ENCODE assay signal across 5 fruit fly cellular contexts in the genomic region with DNA sequence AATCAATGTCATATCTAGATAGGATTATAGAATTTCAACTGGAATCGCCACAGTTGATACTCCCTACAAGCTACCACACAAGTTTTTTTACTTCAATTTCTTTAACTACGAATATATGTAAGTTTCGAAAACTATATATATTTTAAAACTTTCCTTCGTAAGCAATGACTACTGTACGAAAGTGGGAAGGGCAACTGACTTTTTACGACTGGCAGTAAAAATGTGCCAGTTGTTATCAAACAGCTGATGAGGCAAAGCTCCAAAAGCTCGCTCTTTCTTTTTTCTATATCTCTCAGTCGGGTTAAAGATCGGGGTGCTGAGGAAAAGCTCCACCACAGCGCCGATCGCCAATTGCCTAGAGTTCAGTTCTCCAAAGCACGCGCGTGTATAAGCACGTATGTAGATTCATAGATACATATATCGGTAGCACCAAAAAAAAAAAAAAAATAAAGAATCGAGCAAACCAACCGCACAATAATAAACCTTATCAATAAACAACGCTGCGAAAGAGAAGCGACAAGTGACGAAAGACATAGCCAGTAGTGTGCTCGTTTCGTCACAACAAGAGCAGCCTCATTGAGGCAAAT.
TF ChIP-seq lines count a peak whose summit lies in the region.

No protein-coding gene starts in this region.

- TF ChIP-seq CTCF in whole organism, embryonic (GFP tag; optimal IDR thresholded peaks at IDR 0.05; lab: Kevin White, UChicago) = peak; percentile 32

TF ChIP-seq in whole organism, adult, 20 proteins besides CTCF, POLR2A, EP300 and RAD21 (continues in another document):
- TF ChIP-seq CG12768 (GFP tag; optimal IDR thresholded peaks at IDR 0.05; lab: Kevin White, UChicago) = peak; percentile 73
- peak; percentile 50 for TF ChIP-seq toe (GFP tag; optimal IDR thresholded peaks at IDR 0.05; lab: Kevin White, UChicago)
- peak; percentile 81 for TF ChIP-seq CG7101 (tag; optimal IDR thresholded peaks at IDR 0.05; lab: Kevin White, UChicago)
- TF ChIP-seq pad (GFP tag; optimal IDR thresholded peaks at IDR 0.05; lab: Kevin White, UChicago) = peak; percentile 52
- peak; percentile 76 for TF ChIP-seq CG11617 (GFP tag; optimal IDR thresholded peaks at IDR 0.05; lab: Kevin White, UChicago)
- peak; percentile 83 for TF ChIP-seq CG33017 (tag; optimal IDR thresholded peaks at IDR 0.05; lab: Kevin White, UChicago)
- peak; percentile 41 for TF ChIP-seq ovo (GFP tag; optimal IDR thresholded peaks at IDR 0.05; lab: Kevin White, UChicago)
- TF ChIP-seq Hr96 (GFP tag; optimal IDR thresholded peaks at IDR 0.05; lab: Kevin White, UChicago) = peak; percentile 71
- TF ChIP-seq Crg-1 (GFP tag; optimal IDR thresholded peaks at IDR 0.05; lab: Kevin White, UChicago) = no peak
- peak; percentile 82 for TF ChIP-seq bab1 (GFP tag; optimal IDR thresholded peaks at IDR 0.05; lab: Kevin White, UChicago)
- peak; percentile 76 for TF ChIP-seq CG14711 (tag; optimal IDR thresholded peaks at IDR 0.05; lab: Kevin White, UChicago)
- peak in 1 of 2 experiments; percentile 3 for TF ChIP-seq cnc (optimal IDR thresholded peaks at IDR 0.05; lab: Kevin White, UChicago)
- no peak for TF ChIP-seq Clk (GFP tag; optimal IDR thresholded peaks at IDR 0.05; lab: Kevin White, UChicago)
- peak; percentile 85 for TF ChIP-seq CG7045 (GFP tag; optimal IDR thresholded peaks at IDR 0.05; lab: Kevin White, UChicago)
- TF ChIP-seq kay (GFP tag; lab: Kevin White, UChicago; ENCODE audit: borderline replicate concordance) = peak; percentile 81
- peak; percentile 81 for TF ChIP-seq cic (GFP tag; optimal IDR thresholded peaks at IDR 0.05; lab: Kevin White, UChicago)

TF ChIP-seq in whole organism, embryonic, 481 proteins besides CTCF, POLR2A, EP300 and RAD21 (continues in another document):
- TF ChIP-seq zen2 (GFP tag; IDR thresholded peaks at IDR 0.05; lab: Robert Waterston, UW; ENCODE audit: partially characterized antibody) (no peak), CG3407 (GFP tag; optimal IDR thresholded peaks at IDR 0.05; lab: Kevin White, UChicago) (no peak), jing (GFP tag; optimal IDR thresholded peaks at IDR 0.05; lab: Kevin White, UChicago) (no peak), luna (GFP tag; optimal IDR thresholded peaks at IDR 0.05; lab: Kevin White, UChicago) (no peak), CG6791 (GFP tag; IDR thresholded peaks at IDR 0.05; lab: Robert Waterston, UW; ENCODE audit: partially characterized antibody) (no peak), Side (GFP tag; optimal IDR thresholded peaks at IDR 0.05; lab: Kevin White, UChicago) (no peak), pita (GFP tag; optimal IDR thresholded peaks at IDR 0.05; lab: Kevin White, UChicago) (no peak), Dip3 (GFP tag; optimal IDR thresholded peaks at IDR 0.05; lab: Kevin White, UChicago) (peak; percentile 61), HLH54F (GFP tag; optimal IDR thresholded peaks at IDR 0.05; lab: Kevin White, UChicago) (peak; percentile 20), prd (optimal IDR thresholded peaks at IDR 0.05; lab: Kevin White, UChicago) (no peak), prd (GFP tag; IDR thresholded peaks at IDR 0.05; lab: Robert Waterston, UW) (peak; percentile 76), CG12155 (GFP tag; optimal IDR thresholded peaks at IDR 0.05; lab: Kevin White, UChicago) (no peak), CG8944 (GFP tag; optimal IDR thresholded peaks at IDR 0.05; lab: Kevin White, UChicago) (no peak), CG16815 (GFP tag; optimal IDR thresholded peaks at IDR 0.05; lab: Kevin White, UChicago) (no peak), croc (GFP tag; conservative IDR thresholded peaks at IDR 0.05; lab: Robert Waterston, UW) (0 out of 3 replicates have a peak, but pooled peaks have one; percentile 19), CG2678 (tag; optimal IDR thresholded peaks at IDR 0.05; lab: Kevin White, UChicago) (peak; percentile 81), usp (GFP tag; optimal IDR thresholded peaks at IDR 0.05; lab: Kevin White, UChicago) (no peak)

TF ChIP-seq in whole organism, prepupa, 60 proteins besides CTCF, POLR2A, EP300 and RAD21 (continues in another document):
- TF ChIP-seq spab (GFP tag; optimal IDR thresholded peaks at IDR 0.05; lab: Kevin White, UChicago) = peak; percentile 2
- peak; percentile 62 for TF ChIP-seq CG8119 (GFP tag; IDR thresholded peaks at IDR 0.05; lab: Robert Waterston, UW)
- no peak for TF ChIP-seq fd85E (GFP tag; optimal IDR thresholded peaks at IDR 0.05; lab: Kevin White, UChicago)
- no peak for TF ChIP-seq fkh (GFP tag; optimal IDR thresholded peaks at IDR 0.05; lab: Kevin White, UChicago)
- peak; percentile 44 for TF ChIP-seq Hr4 (GFP tag; optimal IDR thresholded peaks at IDR 0.05; lab: Kevin White, UChicago)
- TF ChIP-seq Blimp-1 (GFP tag; optimal IDR thresholded peaks at IDR 0.05; lab: Kevin White, UChicago) = peak; percentile 52
- no peak for TF ChIP-seq CG11762 (GFP tag; optimal IDR thresholded peaks at IDR 0.05; lab: Kevin White, UChicago; ENCODE audit: insufficient read depth)
- peak; percentile 74 for TF ChIP-seq lz (GFP tag; optimal IDR thresholded peaks at IDR 0.05; lab: Kevin White, UChicago)
- peak; percentile 59 for TF ChIP-seq CG15336 (GFP tag; IDR thresholded peaks at IDR 0.05; lab: Robert Waterston, UW)
- TF ChIP-seq CG7368 (GFP tag; optimal IDR thresholded peaks at IDR 0.05; lab: Kevin White, UChicago) = peak; percentile 8
- peak; percentile 51 for TF ChIP-seq Sox14 (GFP tag; optimal IDR thresholded peaks at IDR 0.05; lab: Kevin White, UChicago)
- no peak for TF ChIP-seq Lpt (GFP tag; optimal IDR thresholded peaks at IDR 0.05; lab: Kevin White, UChicago)
- peak; percentile 75 for TF ChIP-seq esn (GFP tag; optimal IDR thresholded peaks at IDR 0.05; lab: Kevin White, UChicago)
- TF ChIP-seq Eip75B (GFP tag; optimal IDR thresholded peaks at IDR 0.05; lab: Kevin White, UChicago) = peak; percentile 32
- TF ChIP-seq salr (GFP tag; optimal IDR thresholded peaks at IDR 0.05; lab: Kevin White, UChicago) = no peak
- peak; percentile 51 for TF ChIP-seq CG9139 (GFP tag; optimal IDR thresholded peaks at IDR 0.05; lab: Kevin White, UChicago)
- peak; percentile 67 for TF ChIP-seq Hr39 (GFP tag; optimal IDR thresholded peaks at IDR 0.05; lab: Kevin White, UChicago)
- peak; percentile 52 for TF ChIP-seq CG6276 (GFP tag; optimal IDR thresholded peaks at IDR 0.05; lab: Kevin White, UChicago)

TF ChIP-seq in whole organism, pupa, 21 proteins besides CTCF, POLR2A, EP300 and RAD21 (continues in another document):
- peak; percentile 27 for TF ChIP-seq Pif1B (GFP tag; optimal IDR thresholded peaks at IDR 0.05; lab: Kevin White, UChicago)
- TF ChIP-seq rn (GFP tag; IDR thresholded peaks at IDR 0.05; lab: Robert Waterston, UW) = peak; percentile 35; the same call in 1 of the 2 replicates
- peak; percentile 12 for TF ChIP-seq CG17806 (tag; optimal IDR thresholded peaks at IDR 0.05; lab: Kevin White, UChicago)
- no peak for TF ChIP-seq CG10348 (GFP tag; IDR thresholded peaks at IDR 0.05; lab: Robert Waterston, UW)
- peak; percentile 10 for TF ChIP-seq gl (tag; optimal IDR thresholded peaks at IDR 0.05; lab: Kevin White, UChicago)
- peak; percentile 74 for TF ChIP-seq CG12605 (GFP tag; IDR thresholded peaks at IDR 0.05; lab: Robert Waterston, UW)
- no peak for TF ChIP-seq D1 (tag; optimal IDR thresholded peaks at IDR 0.05; lab: Kevin White, UChicago)
- no peak for TF ChIP-seq CG13204 (GFP tag; optimal IDR thresholded peaks at IDR 0.05; lab: Kevin White, UChicago)
- TF ChIP-seq CG8159 (tag; optimal IDR thresholded peaks at IDR 0.05; lab: Kevin White, UChicago) = peak; percentile 54
- TF ChIP-seq CG15710 (tag; optimal IDR thresholded peaks at IDR 0.05; lab: Kevin White, UChicago) = peak; percentile 45
- TF ChIP-seq EcR (GFP tag; optimal IDR thresholded peaks at IDR 0.05; lab: Kevin White, UChicago) = peak; percentile 54
- peak; percentile 32 for TF ChIP-seq Pif1A (GFP tag; optimal IDR thresholded peaks at IDR 0.05; lab: Kevin White, UChicago)
- TF ChIP-seq CG4496 (GFP tag; IDR thresholded peaks at IDR 0.05; lab: Robert Waterston, UW) = peak; percentile 47
- no peak for TF ChIP-seq CG9948 (tag; optimal IDR thresholded peaks at IDR 0.05; lab: Kevin White, UChicago)
- TF ChIP-seq CG8301 (tag; optimal IDR thresholded peaks at IDR 0.05; lab: Kevin White, UChicago) = no peak
- TF ChIP-seq CG14655 (GFP tag; optimal IDR thresholded peaks at IDR 0.05; lab: Kevin White, UChicago) = no peak
- TF ChIP-seq CG34367 (tag; optimal IDR thresholded peaks at IDR 0.05; lab: Kevin White, UChicago) = no peak
- peak; percentile 57 for TF ChIP-seq Ets98B (GFP tag; IDR thresholded peaks at IDR 0.05; lab: Robert Waterston, UW)
- peak; percentile 61; the same call in 1 of the 3 replicates for TF ChIP-seq fd96Ca (GFP tag; IDR thresholded peaks at IDR 0.05; lab: Robert Waterston, UW)

TF ChIP-seq in whole organism, wandering third instar larva, 38 proteins besides CTCF, POLR2A, EP300 and RAD21 (continues in another document):
- TF ChIP-seq N (GFP tag; optimal IDR thresholded peaks at IDR 0.05; lab: Kevin White, UChicago) = no peak
- peak; percentile 29 for TF ChIP-seq OdsH (GFP tag; optimal IDR thresholded peaks at IDR 0.05; lab: Kevin White, UChicago)
- no peak for TF ChIP-seq lola (GFP tag; optimal IDR thresholded peaks at IDR 0.05; lab: Kevin White, UChicago)
- no peak for TF ChIP-seq GATAd (GFP tag; optimal IDR thresholded peaks at IDR 0.05; lab: Kevin White, UChicago)
- TF ChIP-seq dsf (GFP tag; optimal IDR thresholded peaks at IDR 0.05; lab: Kevin White, UChicago; ENCODE audit: borderline replicate concordance) = no peak
- no peak for TF ChIP-seq sv (GFP tag; optimal IDR thresholded peaks at IDR 0.05; lab: Kevin White, UChicago)
- no peak for TF ChIP-seq sage (GFP tag; optimal IDR thresholded peaks at IDR 0.05; lab: Kevin White, UChicago)
- TF ChIP-seq usp (GFP tag; optimal IDR thresholded peaks at IDR 0.05; lab: Kevin White, UChicago) = no peak
- peak; percentile 37 for TF ChIP-seq dmrt93B (GFP tag; optimal IDR thresholded peaks at IDR 0.05; lab: Kevin White, UChicago)
- TF ChIP-seq h (GFP tag; optimal IDR thresholded peaks at IDR 0.05; lab: Kevin White, UChicago) = peak; percentile 44
- TF ChIP-seq CG9705 (GFP tag; optimal IDR thresholded peaks at IDR 0.05; lab: Kevin White, UChicago) = no peak
- no peak for TF ChIP-seq brk (GFP tag; optimal IDR thresholded peaks at IDR 0.05; lab: Kevin White, UChicago)
- TF ChIP-seq jim (GFP tag; optimal IDR thresholded peaks at IDR 0.05; lab: Kevin White, UChicago) = no peak
- peak; percentile 50 for TF ChIP-seq psq (GFP tag; optimal IDR thresholded peaks at IDR 0.05; lab: Kevin White, UChicago)
- no peak for TF ChIP-seq CrebA (GFP tag; optimal IDR thresholded peaks at IDR 0.05; lab: Kevin White, UChicago; ENCODE audit: borderline replicate concordance)
- TF ChIP-seq woc (GFP tag; optimal IDR thresholded peaks at IDR 0.05; lab: Kevin White, UChicago) = no peak
- peak; percentile 67 for TF ChIP-seq HLH106 (tag; optimal IDR thresholded peaks at IDR 0.05; lab: Kevin White, UChicago)
- no peak for TF ChIP-seq Abd-B (GFP tag; optimal IDR thresholded peaks at IDR 0.05; lab: Kevin White, UChicago)
- TF ChIP-seq Mio (GFP tag; optimal IDR thresholded peaks at IDR 0.05; lab: Kevin White, UChicago) = no peak
- peak; percentile 15 for TF ChIP-seq ey (GFP tag; optimal IDR thresholded peaks at IDR 0.05; lab: Kevin White, UChicago)
- TF ChIP-seq Myc (optimal IDR thresholded peaks at IDR 0.05; lab: Kevin White, UChicago) = no peak
- TF ChIP-seq foxo (GFP tag; optimal IDR thresholded peaks at IDR 0.05; lab: Kevin White, UChicago) = peak in 1 of 2 experiments; percentile 75
